Fruit fly (Drosophila melanogaster) whole organism, embryonic: Measurements from ENCODE around the gene mRpL15.

ENCODE experiments used
- Abd-B ChIP-seq: fragments of 200-800 bp; sonication (Bioruptor generic); optimal IDR thresholded peaks from 2 replicates; lab custom pipeline; 2018; ENCODE audit warnings: missing biosample characterization, mild to moderate bottlenecking, missing genetic modification characterization, moderate library complexity
- Adf1 ChIP-seq: fragments of 200-800 bp; sonication (Bioruptor generic); IDR thresholded peaks from 2 replicates; pipeline ENCODE4 v1.3.6; 2022; ENCODE audit warnings: missing biosample characterization, missing genetic modification characterization
- Bgb ChIP-seq: fragments of 200-800 bp; sonication (Bioruptor generic); IDR thresholded peaks from 2 replicates; pipeline ENCODE4 v1.3.6; 2022; ENCODE audit warnings: missing biosample characterization, missing genetic modification characterization; ENCODE audit not compliant: partially characterized antibody
- CG10209 ChIP-seq: fragments of 200-800 bp; sonication (Bioruptor generic); optimal IDR thresholded peaks from 3 replicates; lab custom pipeline; 2017; ENCODE audit warnings: missing biosample characterization, mild to moderate bottlenecking, missing genetic modification characterization, missing genetic modification reagents
- CG10267 ChIP-seq: fragments of 200-800 bp; sonication (Bioruptor generic); optimal IDR thresholded peaks from 2 replicates; lab custom pipeline; 2018; ENCODE audit warnings: missing biosample characterization, mild to moderate bottlenecking, missing genetic modification characterization, moderate library complexity
- CG10274 ChIP-seq: fragments of 200-800 bp; sonication (Bioruptor generic); optimal IDR thresholded peaks from 3 replicates; lab custom pipeline; 2017; ENCODE audit warnings: missing biosample characterization, mild to moderate bottlenecking, missing genetic modification characterization
- CG10366 ChIP-seq: fragments of 200-800 bp; sonication (Bioruptor generic); IDR thresholded peaks from 2 replicates; pipeline ENCODE4 v1.3.6; 2022; ENCODE audit warnings: missing biosample characterization, missing genetic modification characterization
- CG12391 ChIP-seq: fragments of 200-800 bp; sonication (Bioruptor generic); optimal IDR thresholded peaks from 3 replicates; lab custom pipeline; 2018; ENCODE audit warnings: missing biosample characterization, mild to moderate bottlenecking, missing genetic modification characterization, moderate library complexity
- CG14050 ChIP-seq: fragments of 200-800 bp; sonication (Bioruptor generic); IDR thresholded peaks from 3 replicates; pipeline ENCODE4 v1.3.6; 2022; ENCODE audit warnings: missing biosample characterization, missing genetic modification characterization
- CG14667 ChIP-seq: fragments of 200-800 bp; sonication (Bioruptor generic); IDR thresholded peaks from 2 replicates; pipeline ENCODE4 v1.3.6; 2022; ENCODE audit warnings: missing biosample characterization, missing genetic modification characterization
- CG15011 ChIP-seq: fragments of 200-800 bp; sonication (Bioruptor generic); optimal IDR thresholded peaks from 3 replicates; lab custom pipeline; 2018; ENCODE audit warnings: missing biosample characterization, mild to moderate bottlenecking, missing genetic modification characterization
- CG17359 ChIP-seq: fragments of 200-800 bp; sonication (Bioruptor generic); optimal IDR thresholded peaks from 3 replicates; lab custom pipeline; 2018; ENCODE audit warnings: missing biosample characterization, mild to moderate bottlenecking, missing genetic modification characterization, moderate library complexity
- CG17361 ChIP-seq: fragments of 200-800 bp; sonication (Bioruptor generic); IDR thresholded peaks from 3 replicates; pipeline ENCODE4 v1.3.6; 2022; ENCODE audit warnings: missing biosample characterization, missing genetic modification characterization
- CG1832 ChIP-seq: fragments of 200-800 bp; sonication (Bioruptor generic); optimal IDR thresholded peaks from 2 replicates; lab custom pipeline; 2017; ENCODE audit warnings: missing biosample characterization, mild to moderate bottlenecking, missing genetic modification characterization, inconsistent platforms
- CG18764 ChIP-seq: fragments of 200-800 bp; sonication (Bioruptor generic); optimal IDR thresholded peaks from 3 replicates; lab custom pipeline; 2016; ENCODE audit warnings: missing biosample characterization, missing genetic modification characterization
- CG3726 ChIP-seq: fragments of 200-800 bp; sonication (Bioruptor generic); IDR thresholded peaks from 3 replicates; pipeline ENCODE4, ENCODE4 v1.3.6; 2022; ENCODE audit warnings: missing biosample characterization, missing genetic modification characterization
- CG3995 ChIP-seq: fragments of 200-800 bp; sonication (Bioruptor generic); optimal IDR thresholded peaks from 3 replicates; lab custom pipeline; 2016; ENCODE audit warnings: missing biosample characterization, missing genetic modification characterization
- CG6254 ChIP-seq: fragments of 200-800 bp; sonication (Bioruptor generic); optimal IDR thresholded peaks from 3 replicates; lab custom pipeline; 2017; ENCODE audit warnings: mild to moderate bottlenecking, missing biosample characterization, missing genetic modification reagents, missing genetic modification characterization
- CG7786 ChIP-seq: fragments of 200-800 bp; sonication (Bioruptor generic); optimal IDR thresholded peaks from 2 replicates; lab custom pipeline; 2016; ENCODE audit warnings: missing biosample characterization, missing genetic modification characterization
- CG8359 ChIP-seq: fragments of 200-800 bp; sonication (Bioruptor generic); optimal IDR thresholded peaks from 2 replicates; lab custom pipeline; 2017; ENCODE audit warnings: missing biosample characterization, mild to moderate bottlenecking, missing genetic modification characterization, borderline replicate concordance
- CG9215 ChIP-seq: fragments of 200-800 bp; sonication (Bioruptor generic); IDR thresholded peaks from 2 replicates; pipeline ENCODE4 v1.3.6; 2022; ENCODE audit warnings: missing biosample characterization, missing genetic modification characterization
- Dek ChIP-seq: fragments of 200-800 bp; sonication (Bioruptor generic); optimal IDR thresholded peaks from 3 replicates; lab custom pipeline; 2019; ENCODE audit warnings: missing biosample characterization, mild to moderate bottlenecking, missing genetic modification characterization, moderate library complexity
- Dref ChIP-seq: fragments of 200-800 bp; sonication (Bioruptor generic); IDR thresholded peaks from 2 replicates; pipeline ENCODE4 v1.3.6; 2022; ENCODE audit warnings: missing biosample characterization, missing genetic modification characterization
- Hand ChIP-seq: fragments of 200-800 bp; sonication (Bioruptor generic); optimal IDR thresholded peaks from 2 replicates; lab custom pipeline; 2017; ENCODE audit warnings: mild to moderate bottlenecking, missing biosample characterization, missing genetic modification reagents, missing genetic modification characterization
- Lhr ChIP-seq: fragments of 200-800 bp; sonication (Bioruptor generic); optimal IDR thresholded peaks from 3 replicates; lab custom pipeline; 2017; ENCODE audit warnings: mild to moderate bottlenecking, missing biosample characterization, missing genetic modification reagents, missing genetic modification characterization
- MTF-1 ChIP-seq: fragments of 200-800 bp; sonication (Bioruptor generic); optimal IDR thresholded peaks from 2 replicates; lab custom pipeline; 2018; ENCODE audit warnings: missing biosample characterization, mild to moderate bottlenecking, missing genetic modification characterization, borderline replicate concordance
- Nf-YB ChIP-seq: fragments of 200-800 bp; sonication (Bioruptor generic); optimal IDR thresholded peaks from 3 replicates; lab custom pipeline; 2019; ENCODE audit warnings: missing biosample characterization, mild to moderate bottlenecking, missing genetic modification characterization, moderate library complexity
- NfI ChIP-seq: fragments of 200-800 bp; sonication (Bioruptor generic); optimal IDR thresholded peaks from 3 replicates; lab custom pipeline; 2018; ENCODE audit warnings: missing biosample characterization, mild to moderate bottlenecking, missing genetic modification characterization, moderate library complexity
- Ptx1 ChIP-seq: fragments of 200-800 bp; sonication (Bioruptor generic); IDR thresholded peaks from 2 replicates; pipeline ENCODE4 v1.3.6; 2022; ENCODE audit warnings: missing biosample characterization, missing genetic modification characterization
- Stat92E ChIP-seq, 3 experiments: fragments of >200 bp in 2 of 3; fragments of 200-800 bp in 1 of 3; sonication (Bioruptor generic) in 1 of 3; optimal IDR thresholded peaks; 2 replicates each; lab custom pipeline; 2017 to 2019; ENCODE audit warnings: missing biosample characterization in 3 of 3, missing genetic modification characterization in 3 of 3, mild to moderate bottlenecking in 1 of 3, moderate library complexity in 1 of 3
- Xbp1 ChIP-seq: fragments of 200-800 bp; sonication (Bioruptor generic); optimal IDR thresholded peaks from 3 replicates; lab custom pipeline; 2016; ENCODE audit warnings: missing biosample characterization, mild to moderate bottlenecking, missing genetic modification characterization
- al ChIP-seq: fragments of 200-800 bp; sonication (Bioruptor generic); IDR thresholded peaks from 2 replicates; pipeline ENCODE4 v1.3.6; 2022; ENCODE audit warnings: missing biosample characterization, missing genetic modification characterization
- az2 ChIP-seq: fragments of 200-800 bp; sonication (Bioruptor generic); optimal IDR thresholded peaks from 3 replicates; lab custom pipeline; 2016; ENCODE audit warnings: missing biosample characterization, missing genetic modification characterization
- disco-r ChIP-seq: fragments of 200-800 bp; sonication (Bioruptor generic); optimal IDR thresholded peaks from 2 replicates; lab custom pipeline; 2016; ENCODE audit warnings: missing biosample characterization, missing genetic modification characterization
- emc ChIP-seq: fragments of 200-800 bp; sonication (Bioruptor generic); optimal IDR thresholded peaks from 2 replicates; lab custom pipeline; 2016; ENCODE audit warnings: missing biosample characterization, missing genetic modification characterization
- fd102C ChIP-seq: fragments of 200-800 bp; sonication (Bioruptor generic); optimal IDR thresholded peaks from 2 replicates; lab custom pipeline; 2018; ENCODE audit warnings: missing biosample characterization, mild to moderate bottlenecking, missing genetic modification characterization, moderate library complexity
- lmd ChIP-seq: fragments of 200-800 bp; sonication (Bioruptor generic); IDR thresholded peaks from 2 replicates; pipeline ENCODE4 v1.3.6; 2022; ENCODE audit warnings: missing biosample characterization, missing genetic modification characterization
- mam ChIP-seq: fragments of 200-800 bp; sonication (Bioruptor generic); optimal IDR thresholded peaks from 3 replicates; lab custom pipeline; 2016; ENCODE audit warnings: missing biosample characterization, missing genetic modification characterization
- mld ChIP-seq: fragments of 200-800 bp; sonication (Bioruptor generic); IDR thresholded peaks from 3 replicates; pipeline ENCODE4 v1.3.6; 2022; ENCODE audit warnings: missing biosample characterization, missing genetic modification characterization; ENCODE audit not compliant: partially characterized antibody
- org-1 ChIP-seq: fragments of 200-800 bp; sonication (Bioruptor generic); optimal IDR thresholded peaks from 2 replicates; lab custom pipeline; 2017; ENCODE audit warnings: missing biosample characterization, missing genetic modification characterization
- psq ChIP-seq: fragments of 200-800 bp; sonication (Bioruptor generic); optimal IDR thresholded peaks from 2 replicates; lab custom pipeline; 2017; ENCODE audit warnings: missing biosample characterization, missing genetic modification characterization
- pum ChIP-seq: fragments of 200-800 bp; sonication (Bioruptor generic); optimal IDR thresholded peaks from 2 replicates; lab custom pipeline; 2016; ENCODE audit warnings: missing biosample characterization, missing genetic modification characterization
- ranshi ChIP-seq: fragments of 200-800 bp; sonication (Bioruptor generic); IDR thresholded peaks from 2 replicates; pipeline ENCODE4 v1.3.6; 2022; ENCODE audit warnings: missing biosample characterization, missing genetic modification characterization
- scrt ChIP-seq: fragments of 200-800 bp; sonication (Bioruptor generic); optimal IDR thresholded peaks from 2 replicates; lab custom pipeline; 2018; ENCODE audit warnings: missing biosample characterization, mild to moderate bottlenecking, missing genetic modification characterization, moderate library complexity
- seq ChIP-seq: fragments of 200-800 bp; sonication (Bioruptor generic); IDR thresholded peaks from 2 replicates; pipeline ENCODE4 v1.3.6; 2022; ENCODE audit warnings: missing biosample characterization, missing genetic modification characterization
- slbo ChIP-seq: fragments of 200-800 bp; sonication (Bioruptor generic); IDR thresholded peaks from 2 replicates; pipeline ENCODE4 v1.3.6; 2022; ENCODE audit warnings: missing biosample characterization, missing genetic modification characterization
- sob ChIP-seq: fragments of 200-800 bp; sonication (Bioruptor generic); IDR thresholded peaks from 2 replicates; pipeline ENCODE4 v1.3.6; 2022; ENCODE audit warnings: missing biosample characterization, missing genetic modification characterization
- tll ChIP-seq, 2 experiments: fragments of 200-800 bp in 1 of 2; fragments of >200 bp in 1 of 2; sonication (Bioruptor generic) in 1 of 2; optimal IDR thresholded peaks; 2 replicates each; lab custom pipeline; 2017 to 2019; ENCODE audit warnings: missing biosample characterization in 2 of 2, missing genetic modification characterization in 2 of 2, mild to moderate bottlenecking in 1 of 2, moderate library complexity in 1 of 2
- z ChIP-seq: fragments of 200-800 bp; sonication (Bioruptor generic); IDR thresholded peaks from 3 replicates; pipeline ENCODE4 v1.3.6; 2022; ENCODE audit warnings: missing biosample characterization, missing genetic modification characterization

The mRpL15 gene

dm6 chr3L:20395257-20395909, 40.6 kb downstream of the mRpL15 start (continued):
- TF ChIP-seq CG10274 (GFP tag; lab: Kevin White, UChicago): peak; percentile 13
- TF ChIP-seq CG10366 (GFP tag; lab: Robert Waterston, UW): peak; percentile 31; the same call in 1 of the 2 replicates
- no peak for TF ChIP-seq CG8359 (GFP tag; lab: Kevin White, UChicago)
- TF ChIP-seq Xbp1 (GFP tag; lab: Kevin White, UChicago): peak; percentile 40
- peak; percentile 28 for TF ChIP-seq Dek (tag; lab: Kevin White, UChicago)
- TF ChIP-seq sob: peak; percentile 47
- no peak for TF ChIP-seq mld (GFP tag; lab: Robert Waterston, UW)
- TF ChIP-seq az2: no peak
- TF ChIP-seq CG1832: no peak
- TF ChIP-seq CG9215 (GFP tag; lab: Robert Waterston, UW): peak; percentile 38
- peak; percentile 3 for TF ChIP-seq NfI (GFP tag; lab: Kevin White, UChicago)
- peak; percentile 13; the same call in 1 of the 2 replicates for TF ChIP-seq al
- peak; percentile 38 for TF ChIP-seq CG12391 (tag; lab: Kevin White, UChicago)
- TF ChIP-seq Bgb (GFP tag; lab: Robert Waterston, UW): no peak; the same call in 1 of the 2 replicates
- no peak for TF ChIP-seq fd102C (GFP tag; lab: Kevin White, UChicago)
- TF ChIP-seq MTF-1 (GFP tag; lab: Kevin White, UChicago): no peak
- peak; percentile 69 for TF ChIP-seq slbo (GFP tag; lab: Robert Waterston, UW)
- no peak; the same call in 1 of the 2 replicates for TF ChIP-seq seq (GFP tag; lab: Robert Waterston, UW)
- no peak for TF ChIP-seq tll (GFP tag; optimal IDR thresholded peaks at IDR 0.05; lab: Kevin White, UChicago)
- TF ChIP-seq org-1 (GFP tag; lab: Kevin White, UChicago): no peak
- no peak for TF ChIP-seq pum
- peak; percentile 45 for TF ChIP-seq CG7786 (GFP tag; lab: Kevin White, UChicago)
- no peak for TF ChIP-seq CG18764 (GFP tag; lab: Kevin White, UChicago)
- TF ChIP-seq CG14050 (GFP tag; lab: Robert Waterston, UW): no peak
- no peak for TF ChIP-seq CG6254 (GFP tag; lab: Kevin White, UChicago)
- TF ChIP-seq emc (GFP tag; lab: Kevin White, UChicago): peak; percentile 56
- TF ChIP-seq Nf-YB (GFP tag; lab: Kevin White, UChicago): no peak
- no peak for TF ChIP-seq CG14667 (GFP tag; lab: Robert Waterston, UW)
- peak; percentile 58 for TF ChIP-seq mam (GFP tag; lab: Kevin White, UChicago)
- TF ChIP-seq CG15011: peak; percentile 20
- peak; percentile 49 for TF ChIP-seq Ptx1 (GFP tag; lab: Robert Waterston, UW)
- TF ChIP-seq CG3726 (GFP tag; lab: Robert Waterston, UW): no peak
- TF ChIP-seq Lhr (GFP tag; lab: Kevin White, UChicago): no peak
- no peak for TF ChIP-seq CG10267 (tag; lab: Kevin White, UChicago)
- 0 out of 2 replicates have a peak, but pooled peaks have one; percentile 41 for TF ChIP-seq ranshi (GFP tag; lab: Robert Waterston, UW)
- TF ChIP-seq z (GFP tag; lab: Robert Waterston, UW): no peak
- TF ChIP-seq psq (GFP tag; lab: Kevin White, UChicago): no peak
- TF ChIP-seq Abd-B (GFP tag; lab: Kevin White, UChicago): no peak
- TF ChIP-seq lmd (GFP tag; lab: Robert Waterston, UW): no peak; the same call in 1 of the 2 replicates
- 0 out of 2 replicates have a peak, but pooled peaks have one; percentile 15 for TF ChIP-seq Dref (GFP tag; lab: Robert Waterston, UW)
- TF ChIP-seq Adf1 (GFP tag; lab: Robert Waterston, UW): peak; percentile 55
- peak; percentile 40 for TF ChIP-seq CG10209
- TF ChIP-seq Hand (GFP tag; lab: Kevin White, UChicago): peak; percentile 61
- no peak for TF ChIP-seq CG17359
- no peak for TF ChIP-seq scrt (GFP tag; lab: Kevin White, UChicago)
- peak; percentile 95 for TF ChIP-seq CG3995 (GFP tag; lab: Kevin White, UChicago)
- TF ChIP-seq CG17361 (GFP tag; lab: Robert Waterston, UW): peak; percentile 51; the same call in 1 of the 3 replicates
- no peak for TF ChIP-seq disco-r (GFP tag; lab: Kevin White, UChicago)
- no peak for TF ChIP-seq Stat92E (GFP tag; optimal IDR thresholded peaks at IDR 0.05; lab: Kevin White, UChicago)
